Fruit fly (Drosophila melanogaster): ENCODE data around the gene CG31668.

DNA sequence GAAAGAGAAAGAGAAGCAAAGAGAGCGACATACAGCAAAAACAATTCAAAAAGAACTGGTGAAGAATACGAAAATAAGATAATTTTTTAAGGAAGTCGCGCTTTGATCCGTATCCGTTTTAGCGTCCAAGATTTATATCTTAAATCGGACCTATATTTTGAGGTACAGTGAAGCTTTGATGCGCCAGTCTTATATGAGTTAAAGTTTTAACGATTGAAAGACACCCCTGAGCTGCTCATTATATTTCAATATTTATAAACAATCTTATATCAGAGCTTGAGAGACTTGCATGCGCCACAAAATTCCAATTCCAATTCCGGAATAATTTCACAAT, 27.2 kb downstream of the CG31668 start:
- no peak for TF ChIP-seq CG8478 (optimal IDR thresholded peaks at IDR 0.05)
- no peak for TF ChIP-seq psq (optimal IDR thresholded peaks at IDR 0.05)
- TF ChIP-seq usp (GFP tag; optimal IDR thresholded peaks at IDR 0.05) = no peak
- TF ChIP-seq pan (optimal IDR thresholded peaks at IDR 0.05) = no peak
- TF ChIP-seq EcR (GFP tag; optimal IDR thresholded peaks at IDR 0.05) = no peak

All from whole organism.